Worm (Caenorhabditis elegans): ENCODE data around the gene sysm-1.

- TF ChIP-seq unc-120 (tag; optimal IDR thresholded peaks at IDR 0.05; ENCODE audit: poor library complexity, severe bottlenecking) (no peak), unc-62 (GFP tag; optimal IDR thresholded peaks at IDR 0.05) (no peak), zip-8 (tag; optimal IDR thresholded peaks at IDR 0.05) (no peak), ztf-11 (tag; optimal IDR thresholded peaks at IDR 0.05) (no peak), nhr-12 (tag; optimal IDR thresholded peaks at IDR 0.05) (no peak), blmp-1 (tag; optimal IDR thresholded peaks at IDR 0.05) (no peak), nhr-237 (tag; optimal IDR thresholded peaks at IDR 0.05) (no peak), snpc-4 (tag; optimal IDR thresholded peaks at IDR 0.05) (no peak)
Measured at ce11 chrII:9078351-9078750, 4.6 kb downstream of the sysm-1 start.

Data from whole organism, mixed stage, embryonic.